Worm (Caenorhabditis elegans) whole organism, late embryonic: Measurements from ENCODE around the gene srx-90.

Source experiments
- F13H6.1 ChIP-seq: sonication (generic microtip); optimal IDR thresholded peaks from 2 replicates; lab custom pipeline; 2016; ENCODE audit warnings: missing genetic modification characterization, missing compliant biosample characterization
- ceh-2 ChIP-seq: sonication (generic microtip); optimal IDR thresholded peaks from 2 replicates; lab custom pipeline; 2016; ENCODE audit warnings: missing genotype, missing genetic modification characterization, missing compliant biosample characterization
- ceh-48 ChIP-seq: sonication (generic microtip); optimal IDR thresholded peaks from 2 replicates; lab custom pipeline; 2016; ENCODE audit warnings: missing genetic modification characterization, inconsistent platforms, missing compliant biosample characterization
- ceh-6 ChIP-seq: fragments of 200-800 bp; sonication (Bioruptor generic); optimal IDR thresholded peaks from 2 replicates; lab custom pipeline; 2018; ENCODE audit warnings: mild to moderate bottlenecking, missing genetic modification characterization, missing compliant biosample characterization
- che-1 ChIP-seq: sonication (generic microtip); optimal IDR thresholded peaks from 2 replicates; lab custom pipeline; 2016; ENCODE audit warnings: mild to moderate bottlenecking, missing genetic modification characterization, missing compliant biosample characterization
- fkh-10 ChIP-seq: fragments of 150-350 bp; optimal IDR thresholded peaks from 2 replicates; lab custom pipeline; 2014; ENCODE audit warnings: missing biosample characterization, missing genetic modification reagents, missing genetic modification characterization
- nhr-11 ChIP-seq: fragments of 150-350 bp; optimal IDR thresholded peaks from 2 replicates; lab custom pipeline; 2014; ENCODE audit warnings: missing biosample characterization, missing genetic modification characterization
- pha-4 ChIP-seq: fragments of 150-350 bp; optimal IDR thresholded peaks from 2 replicates; lab custom pipeline; 2018; ENCODE audit warnings: missing biosample characterization, missing genetic modification reagents, missing genetic modification characterization
- ref-2 ChIP-seq: sonication (generic microtip); optimal IDR thresholded peaks from 2 replicates; lab custom pipeline; 2016; ENCODE audit warnings: missing genetic modification characterization, missing compliant biosample characterization

DNA sequence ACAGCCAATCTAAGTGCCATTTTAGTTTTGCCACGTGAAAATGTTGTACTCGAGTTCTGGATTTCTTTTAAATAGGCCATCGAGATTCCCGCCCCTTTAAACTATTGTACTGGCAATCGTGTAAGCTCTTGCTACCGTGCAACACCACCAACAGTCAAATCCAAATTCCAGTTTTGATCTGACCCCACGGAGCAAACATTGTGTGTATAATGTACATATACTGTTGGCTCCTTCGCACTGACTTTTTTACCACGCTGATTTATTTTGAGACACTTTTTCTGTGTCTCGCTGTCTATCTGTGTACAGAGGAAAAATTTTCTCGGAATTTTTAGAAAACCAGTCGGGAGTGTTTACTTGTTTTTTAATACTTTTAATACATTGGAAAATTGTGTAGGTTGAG, 29.1 kb downstream of the srx-90 start, which contains the start of gene piit-1:
- TF ChIP-seq ceh-48 (tag; lab: Kevin White, UChicago), result no peak
- TF ChIP-seq ref-2 (tag; lab: Kevin White, UChicago), result no peak
- no peak for TF ChIP-seq che-1 (tag; lab: Kevin White, UChicago)
- TF ChIP-seq ceh-2 (tag; lab: Kevin White, UChicago), result no peak
- TF ChIP-seq ceh-6, result no peak
- no peak for TF ChIP-seq nhr-11 (tag; lab: Kevin White, UChicago)
- TF ChIP-seq pha-4 (tag; lab: Kevin White, UChicago), result no peak
- TF ChIP-seq fkh-10 (GFP tag; lab: Kevin White, UChicago), result no peak
- no peak for TF ChIP-seq F13H6.1 (tag; lab: Kevin White, UChicago)
